Worm (Caenorhabditis elegans): Measurements from ENCODE around the gene fil-1.

fil-1 gene

ce11 chrV:14993620-14994019, at the start of gene fil-1:
fil-1 (plus strand) TSS chrV:14993838.
- TF ChIP-seq aly-1 (tag; optimal IDR thresholded peaks at IDR 0.05), result no peak
- no peak for TF ChIP-seq ceh-13 (GFP tag; optimal IDR thresholded peaks at IDR 0.05)
- TF ChIP-seq tbx-11 (GFP tag; IDR thresholded peaks at IDR 0.05), result no peak
- TF ChIP-seq pes-1 (GFP tag; IDR thresholded peaks at IDR 0.05), result no peak
- TF ChIP-seq hnd-1 (tag; optimal IDR thresholded peaks at IDR 0.05), result no peak
- no peak for TF ChIP-seq hmg-4 (GFP tag; optimal IDR thresholded peaks at IDR 0.05)
- TF ChIP-seq ceh-36 (tag; optimal IDR thresholded peaks at IDR 0.05), result no peak
- no peak for TF ChIP-seq sea-1 (GFP tag; conservative IDR thresholded peaks at IDR 0.05)
- no peak for TF ChIP-seq tra-4 (tag; optimal IDR thresholded peaks at IDR 0.05)
- no peak for TF ChIP-seq scrt-1 (GFP tag; IDR thresholded peaks at IDR 0.05)
- no peak for TF ChIP-seq B0310.2 (tag; optimal IDR thresholded peaks at IDR 0.05)
- no peak for TF ChIP-seq ets-7 (tag; optimal IDR thresholded peaks at IDR 0.05)
- TF ChIP-seq hmbx-1 (tag; optimal IDR thresholded peaks at IDR 0.05), result no peak
- no peak for TF ChIP-seq tbx-37 (GFP tag; conservative IDR thresholded peaks at IDR 0.05)
- no peak for TF ChIP-seq ama-1 (optimal IDR thresholded peaks at IDR 0.05)

- no peak for TF ChIP-seq sea-1 (GFP tag; conservative IDR thresholded peaks at IDR 0.05)
These were observed 48.5 kb upstream of the fil-1 start for ce11 chrV:14945124-14945523.

DNA sequence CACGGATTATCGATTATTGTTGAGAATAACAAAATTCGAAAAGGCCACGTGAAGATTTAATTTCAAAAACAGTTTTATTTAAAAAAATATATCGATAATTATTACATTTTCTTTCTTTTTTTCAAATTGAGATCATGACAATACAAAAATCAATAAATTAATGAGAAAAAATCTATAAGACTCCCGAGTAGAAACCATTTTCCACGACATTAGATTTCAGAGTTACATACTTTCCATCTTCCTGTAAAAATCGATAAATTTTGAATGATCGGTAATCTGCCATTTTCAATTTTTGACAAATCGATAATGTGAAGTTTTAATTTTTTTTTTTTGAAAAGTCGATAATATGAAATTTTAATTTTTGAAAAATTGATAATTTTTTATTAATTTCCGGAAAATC, 47.9 kb upstream of the fil-1 start, which contains the start of gene C30G7.3:
Gene C30G7.3 (minus strand): TSS at position 8 of the 400 bp plus-strand sequence.
- TF ChIP-seq ceh-13 (GFP tag; optimal IDR thresholded peaks at IDR 0.05) (no peak), sea-1 (GFP tag; conservative IDR thresholded peaks at IDR 0.05) (no peak), hmbx-1 (tag; optimal IDR thresholded peaks at IDR 0.05) (no peak), ets-7 (tag; optimal IDR thresholded peaks at IDR 0.05) (no peak), ama-1 (optimal IDR thresholded peaks at IDR 0.05) (no peak), scrt-1 (GFP tag; IDR thresholded peaks at IDR 0.05) (no peak), tbx-11 (GFP tag; IDR thresholded peaks at IDR 0.05) (no peak), ceh-36 (tag; optimal IDR thresholded peaks at IDR 0.05) (no peak), flt-1 (GFP tag; IDR thresholded peaks at IDR 0.05) (no peak)

ce11 chrV:14947022-14947421, 46.6 kb upstream of the fil-1 start, which contains the start of gene C30G7.4:
C30G7.4 (minus strand) TSS chrV:14947122.
- TF ChIP-seq ceh-13 (GFP tag; optimal IDR thresholded peaks at IDR 0.05) (no peak), hmg-4 (GFP tag; optimal IDR thresholded peaks at IDR 0.05) (no peak), tbx-11 (GFP tag; IDR thresholded peaks at IDR 0.05) (no peak), sea-1 (GFP tag; conservative IDR thresholded peaks at IDR 0.05) (no peak), ama-1 (optimal IDR thresholded peaks at IDR 0.05) (no peak), ets-7 (tag; optimal IDR thresholded peaks at IDR 0.05) (no peak), pes-1 (GFP tag; IDR thresholded peaks at IDR 0.05) (no peak), B0310.2 (tag; optimal IDR thresholded peaks at IDR 0.05) (no peak), flt-1 (GFP tag; IDR thresholded peaks at IDR 0.05) (no peak)

ce11 chrV:14948566-14948965, 45.1 kb upstream of the fil-1 start:
- TF ChIP-seq ceh-36 (tag; optimal IDR thresholded peaks at IDR 0.05) (no peak), hmg-4 (GFP tag; optimal IDR thresholded peaks at IDR 0.05) (no peak)

ce11 chrV:14949477-14949876, 44.2 kb upstream of the fil-1 start, which contains the start of gene hil-1:
hil-1 (plus strand) TSS chrV:14949777.
- TF ChIP-seq B0310.2 (tag; optimal IDR thresholded peaks at IDR 0.05), result no peak
- TF ChIP-seq tbx-37 (GFP tag; conservative IDR thresholded peaks at IDR 0.05), result no peak
- no peak for TF ChIP-seq ets-7 (tag; optimal IDR thresholded peaks at IDR 0.05)
- no peak for TF ChIP-seq hmg-4 (GFP tag; optimal IDR thresholded peaks at IDR 0.05)
- no peak for TF ChIP-seq tbx-11 (GFP tag; IDR thresholded peaks at IDR 0.05)
- no peak for TF ChIP-seq tra-4 (tag; optimal IDR thresholded peaks at IDR 0.05)
- no peak for TF ChIP-seq aly-1 (tag; optimal IDR thresholded peaks at IDR 0.05)
- no peak for TF ChIP-seq hnd-1 (tag; optimal IDR thresholded peaks at IDR 0.05)
- no peak for TF ChIP-seq sea-1 (GFP tag; conservative IDR thresholded peaks at IDR 0.05)
- no peak for TF ChIP-seq ceh-13 (GFP tag; optimal IDR thresholded peaks at IDR 0.05)
- no peak for TF ChIP-seq ceh-36 (tag; optimal IDR thresholded peaks at IDR 0.05)
- TF ChIP-seq ama-1 (optimal IDR thresholded peaks at IDR 0.05), result no peak
- TF ChIP-seq F13C5.2 (tag; optimal IDR thresholded peaks at IDR 0.05), result no peak
- TF ChIP-seq pes-1 (GFP tag; IDR thresholded peaks at IDR 0.05), result no peak
- TF ChIP-seq hmbx-1 (tag; optimal IDR thresholded peaks at IDR 0.05), result no peak
- TF ChIP-seq flt-1 (GFP tag; IDR thresholded peaks at IDR 0.05), result no peak
- no peak for TF ChIP-seq scrt-1 (GFP tag; IDR thresholded peaks at IDR 0.05)

ce11 chrV:14954633-14955032, 39.0 kb upstream of the fil-1 start, which contains the start of gene C30G7.5:
C30G7.5 (minus strand) TSS chrV:14954733.
- TF ChIP-seq ets-7 (tag; optimal IDR thresholded peaks at IDR 0.05), result no peak
- no peak for TF ChIP-seq scrt-1 (GFP tag; IDR thresholded peaks at IDR 0.05)
- TF ChIP-seq ama-1 (optimal IDR thresholded peaks at IDR 0.05), result no peak
- no peak for TF ChIP-seq hnd-1 (tag; optimal IDR thresholded peaks at IDR 0.05)
- no peak for TF ChIP-seq F13C5.2 (tag; optimal IDR thresholded peaks at IDR 0.05)
- TF ChIP-seq sea-1 (GFP tag; conservative IDR thresholded peaks at IDR 0.05), result no peak
- TF ChIP-seq tbx-11 (GFP tag; IDR thresholded peaks at IDR 0.05), result no peak
- TF ChIP-seq aly-1 (tag; optimal IDR thresholded peaks at IDR 0.05), result no peak
- TF ChIP-seq tbx-37 (GFP tag; conservative IDR thresholded peaks at IDR 0.05), result no peak
- no peak for TF ChIP-seq flt-1 (GFP tag; IDR thresholded peaks at IDR 0.05)
- no peak for TF ChIP-seq pes-1 (GFP tag; IDR thresholded peaks at IDR 0.05)
- no peak for TF ChIP-seq B0310.2 (tag; optimal IDR thresholded peaks at IDR 0.05)
- TF ChIP-seq hmbx-1 (tag; optimal IDR thresholded peaks at IDR 0.05), result no peak

ce11 chrV:14955676-14956075, 38.0 kb upstream of the fil-1 start, which contains the start of gene F02D8.9:
F02D8.9 (minus strand) TSS chrV:14955776.
- no peak for TF ChIP-seq pes-1 (GFP tag; IDR thresholded peaks at IDR 0.05)
- TF ChIP-seq ama-1 (optimal IDR thresholded peaks at IDR 0.05), result no peak
- no peak for TF ChIP-seq F13C5.2 (tag; optimal IDR thresholded peaks at IDR 0.05)
- TF ChIP-seq hmg-4 (GFP tag; optimal IDR thresholded peaks at IDR 0.05), result no peak
- no peak for TF ChIP-seq ceh-13 (GFP tag; optimal IDR thresholded peaks at IDR 0.05)
- no peak for TF ChIP-seq hnd-1 (tag; optimal IDR thresholded peaks at IDR 0.05)
- TF ChIP-seq tra-4 (tag; optimal IDR thresholded peaks at IDR 0.05), result no peak
- TF ChIP-seq aly-1 (tag; optimal IDR thresholded peaks at IDR 0.05), result no peak
- TF ChIP-seq tbx-37 (GFP tag; conservative IDR thresholded peaks at IDR 0.05), result no peak
- no peak for TF ChIP-seq sea-1 (GFP tag; conservative IDR thresholded peaks at IDR 0.05)
- TF ChIP-seq scrt-1 (GFP tag; IDR thresholded peaks at IDR 0.05), result no peak
- no peak for TF ChIP-seq flt-1 (GFP tag; IDR thresholded peaks at IDR 0.05)
- no peak for TF ChIP-seq tbx-11 (GFP tag; IDR thresholded peaks at IDR 0.05)
- no peak for TF ChIP-seq ceh-36 (tag; optimal IDR thresholded peaks at IDR 0.05)
- no peak for TF ChIP-seq B0310.2 (tag; optimal IDR thresholded peaks at IDR 0.05)
- TF ChIP-seq hmbx-1 (tag; optimal IDR thresholded peaks at IDR 0.05), result no peak

Data from whole organism, early embryonic.